Fruit fly (Drosophila melanogaster) S2 (cell line): ENCODE measurements around the gene CG3651.

Experiments
- CG8478 ChIP-seq: fragments of >200 bp; optimal IDR thresholded peaks from 2 replicates; lab custom pipeline; 2018
- CTCF ChIP-seq, 2 experiments: fragments of >200 bp; optimal IDR thresholded peaks; 2 replicates each; lab custom pipeline; 2018

DNA sequence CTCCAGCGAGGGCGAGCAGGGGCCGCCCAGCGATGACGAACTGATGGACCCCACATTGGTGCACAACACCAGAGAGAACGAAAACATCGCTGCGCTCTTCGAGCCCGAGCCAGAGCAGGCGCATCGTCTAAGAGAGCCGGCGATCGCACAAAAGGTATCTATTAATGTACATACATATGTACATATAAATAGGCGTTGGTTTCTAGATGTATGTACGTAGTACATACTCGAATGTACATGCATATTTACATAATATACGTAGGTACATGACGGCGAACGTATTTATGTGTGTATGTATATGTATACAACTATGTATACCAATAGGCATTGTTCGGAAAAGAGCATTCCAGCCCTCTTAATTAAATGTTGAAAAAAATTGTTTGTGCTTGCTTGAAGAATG is 23.0 kb downstream of the CG3651 start:
- TF ChIP-seq CTCF (optimal IDR thresholded peaks at IDR 0.05; lab: Kevin White, UChicago) (no peak), CG8478 (lab: Kevin White, UChicago) (no peak)
